Fruit fly (Drosophila melanogaster) whole organism, prepupa: Measurements from ENCODE around the gene Vha36-3.

ENCODE experiments used
- CG11762 ChIP-seq: fragments of 200-800 bp; sonication (Bioruptor generic); optimal IDR thresholded peaks from 3 replicates; lab custom pipeline; 2016; ENCODE audit warnings: missing biosample characterization, missing genetic modification characterization; ENCODE audit not compliant: insufficient read depth
- CG8632 ChIP-seq: fragments of 200-800 bp; sonication (Bioruptor generic); optimal IDR thresholded peaks from 3 replicates; lab custom pipeline; 2016; ENCODE audit warnings: missing biosample characterization, missing genetic modification characterization
- Eip75B ChIP-seq: fragments of 200-800 bp; sonication (Bioruptor generic); optimal IDR thresholded peaks from 3 replicates; lab custom pipeline; 2016; ENCODE audit warnings: missing biosample characterization, missing genetic modification characterization
- Ets21C ChIP-seq: fragments of 200-800 bp; sonication (Bioruptor generic); optimal IDR thresholded peaks from 3 replicates; lab custom pipeline; 2016; ENCODE audit warnings: missing biosample characterization, missing genetic modification characterization
- Hr39 ChIP-seq: fragments of 200-800 bp; sonication (Bioruptor generic); optimal IDR thresholded peaks from 2 replicates; lab custom pipeline; 2016; ENCODE audit warnings: missing biosample characterization, missing genetic modification characterization
- Lpt ChIP-seq: fragments of 200-800 bp; sonication (Bioruptor generic); optimal IDR thresholded peaks from 3 replicates; lab custom pipeline; 2016; ENCODE audit warnings: missing biosample characterization, missing genetic modification characterization
- OdsH ChIP-seq: fragments of 200-800 bp; sonication (Bioruptor generic); optimal IDR thresholded peaks from 3 replicates; lab custom pipeline; 2016; ENCODE audit warnings: missing biosample characterization, missing genetic modification characterization
- Smox ChIP-seq: fragments of 200-800 bp; sonication (Bioruptor generic); optimal IDR thresholded peaks from 3 replicates; lab custom pipeline; 2016; ENCODE audit warnings: missing biosample characterization, missing genetic modification characterization
- Sox102F ChIP-seq: fragments of 200-800 bp; sonication (Bioruptor generic); optimal IDR thresholded peaks from 2 replicates; lab custom pipeline; 2016; ENCODE audit warnings: missing biosample characterization, mild to moderate bottlenecking, missing genetic modification characterization
- achi ChIP-seq: fragments of 200-800 bp; sonication (Bioruptor generic); optimal IDR thresholded peaks from 3 replicates; lab custom pipeline; 2016; ENCODE audit warnings: missing biosample characterization, missing genetic modification characterization
- salr ChIP-seq, 2 experiments: fragments of 200-800 bp; sonication (Bioruptor generic); optimal IDR thresholded peaks; 3 replicates each; lab custom pipeline; 2016 to 2018; ENCODE audit warnings: missing biosample characterization in 2 of 2, missing genetic modification characterization in 2 of 2, mild to moderate bottlenecking in 1 of 2
- ss ChIP-seq, 2 experiments: fragments of 200-800 bp; sonication (Bioruptor generic); optimal IDR thresholded peaks; 2 replicates in 1 of 2; 3 replicates in 1 of 2; lab custom pipeline; 2017 to 2018; ENCODE audit warnings: mild to moderate bottlenecking in 2 of 2, missing biosample characterization in 2 of 2, missing genetic modification characterization in 2 of 2, moderate library complexity in 1 of 2
- svp ChIP-seq: fragments of 200-800 bp; sonication (Bioruptor generic); peaks from one replicate; lab custom pipeline; 2016; ENCODE audit warnings: missing biosample characterization, missing genetic modification characterization
- topi ChIP-seq: fragments of 200-800 bp; sonication (Bioruptor generic); optimal IDR thresholded peaks from 3 replicates; lab custom pipeline; 2016; ENCODE audit warnings: missing biosample characterization, missing genetic modification characterization

- TF ChIP-seq Smox (GFP tag; lab: Kevin White, UChicago) (no peak), CG11762 (GFP tag; lab: Kevin White, UChicago) (no peak), salr (GFP tag; optimal IDR thresholded peaks at IDR 0.05; lab: Kevin White, UChicago) (no peak), Ets21C (GFP tag; lab: Kevin White, UChicago) (no peak), Lpt (GFP tag; lab: Kevin White, UChicago) (no peak), ss (GFP tag; optimal IDR thresholded peaks at IDR 0.05; lab: Kevin White, UChicago) (no peak), svp (peak; percentile 75), Hr39 (no peak), OdsH (GFP tag; lab: Kevin White, UChicago) (no peak), CG8632 (GFP tag; lab: Kevin White, UChicago) (no peak), Sox102F (no peak), topi (GFP tag; lab: Kevin White, UChicago) (no peak), Eip75B (no peak), achi (no peak)
Measured at dm6 chrX:2546664-2547487, 33.5 kb downstream of the Vha36-3 start.
